Worm (Caenorhabditis elegans): Measurements from ENCODE around the gene T05D4.5.

The T05D4.5 gene

DNA sequence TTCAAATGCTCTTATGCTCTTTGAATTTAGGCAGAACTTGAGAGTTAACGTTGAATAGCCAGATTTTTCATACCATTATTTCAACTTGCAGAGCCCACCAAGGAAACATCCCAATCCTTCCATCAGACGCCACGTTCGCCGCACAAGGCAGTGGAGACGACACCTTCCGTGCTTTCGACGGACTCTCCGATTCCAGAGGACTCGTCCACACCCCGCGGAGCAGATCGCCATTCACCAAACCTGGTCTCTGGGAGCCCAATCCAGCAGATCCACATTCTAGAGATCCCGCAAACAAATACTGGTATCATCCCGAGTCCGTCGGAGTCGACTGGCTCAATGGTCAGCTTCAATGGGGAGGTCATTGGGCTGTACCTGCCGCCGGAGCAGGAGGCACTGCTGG is 562 bp upstream of the T05D4.5 start:
- no peak for TF ChIP-seq elt-4 (tag; optimal IDR thresholded peaks at IDR 0.05)

DNA sequence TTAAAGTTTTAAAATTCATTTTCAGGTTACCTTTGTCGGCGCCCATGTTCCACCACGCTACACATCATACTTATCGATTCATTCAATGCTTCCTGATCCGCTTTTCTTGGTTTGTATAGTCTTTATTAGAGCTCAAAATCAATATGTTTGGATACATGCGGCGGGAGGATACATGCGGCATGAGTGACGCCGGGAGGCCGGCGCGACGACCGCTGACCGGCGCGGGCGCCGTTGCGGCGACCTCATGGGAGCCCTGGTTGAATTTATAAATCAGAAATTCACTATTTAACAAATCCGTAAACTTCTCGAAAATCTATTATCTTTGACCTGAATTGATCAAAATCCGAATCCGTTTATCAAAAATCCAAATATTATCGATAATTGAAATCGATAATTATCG is 1.1 kb downstream of the T05D4.5 start:
- TF ChIP-seq hlh-30 (tag; optimal IDR thresholded peaks at IDR 0.05; ENCODE audit: insufficient read depth), result no peak
- TF ChIP-seq che-1 (tag; optimal IDR thresholded peaks at IDR 0.05), result no peak

DNA sequence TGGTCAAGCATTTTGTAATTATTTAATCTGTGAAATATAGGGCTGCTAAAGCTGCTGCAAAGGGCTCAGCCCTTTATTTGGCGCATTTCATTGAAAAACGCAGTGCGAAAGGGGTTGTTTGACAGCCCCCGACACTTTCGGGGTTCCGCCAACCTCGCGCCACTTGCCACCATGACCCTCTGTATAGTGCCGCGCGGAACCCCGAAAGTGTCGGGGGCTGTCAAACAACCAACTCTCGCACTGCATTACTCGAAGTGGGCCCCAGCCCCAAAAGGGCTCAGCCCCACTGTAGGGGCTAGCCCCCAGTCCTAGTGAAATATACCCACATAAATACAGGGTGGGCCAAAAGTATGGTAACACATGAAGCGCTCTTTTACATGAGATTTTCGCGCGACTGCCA is 19.6 kb downstream of the T05D4.5 start:
- TF ChIP-seq fax-1 (tag; optimal IDR thresholded peaks at IDR 0.05) (no peak), dve-1 (tag; optimal IDR thresholded peaks at IDR 0.05) (no peak), npax-4 (tag; optimal IDR thresholded peaks at IDR 0.05) (no peak), T23F11.4 (GFP tag; optimal IDR thresholded peaks at IDR 0.05) (no peak), eyg-1 (tag; optimal IDR thresholded peaks at IDR 0.05) (no peak), unc-3 (GFP tag; conservative IDR thresholded peaks at IDR 0.05) (no peak), unc-3 (tag; optimal IDR thresholded peaks at IDR 0.05) (no peak), ceh-34 (tag; optimal IDR thresholded peaks at IDR 0.05) (no peak), ceh-24 (tag; optimal IDR thresholded peaks at IDR 0.05) (no peak), ceh-14 (tag; optimal IDR thresholded peaks at IDR 0.05) (no peak), ceh-48 (tag; optimal IDR thresholded peaks at IDR 0.05) (no peak), odd-2 (tag; optimal IDR thresholded peaks at IDR 0.05) (no peak), sdc-2 (tag; optimal IDR thresholded peaks at IDR 0.05) (no peak), ceh-2 (tag; optimal IDR thresholded peaks at IDR 0.05) (no peak), gmeb-2 (tag; optimal IDR thresholded peaks at IDR 0.05) (no peak), pag-3 (tag; optimal IDR thresholded peaks at IDR 0.05; ENCODE audit: borderline replicate concordance) (no peak), tbx-7 (tag; optimal IDR thresholded peaks at IDR 0.05) (no peak), C38D4.7 (GFP tag; optimal IDR thresholded peaks at IDR 0.05) (no peak)

DNA sequence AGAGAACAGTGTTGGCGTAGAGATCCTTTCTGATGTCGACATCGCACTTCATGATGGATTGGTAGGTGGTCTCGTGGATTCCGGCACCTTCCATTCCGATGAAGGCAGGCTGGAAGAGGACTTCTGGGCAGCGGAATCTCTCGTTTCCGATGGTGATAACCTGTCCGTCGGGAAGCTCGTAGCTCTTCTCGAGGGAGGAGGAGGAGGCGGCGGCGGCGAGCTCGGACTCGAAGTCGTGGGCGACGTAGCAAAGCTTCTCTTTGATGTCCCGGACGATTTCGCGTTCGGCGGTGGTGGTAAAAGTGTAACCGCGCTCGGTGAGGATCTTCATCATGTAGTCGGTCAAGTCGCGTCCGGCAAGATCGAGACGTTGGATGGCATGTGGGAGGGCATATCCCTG is 24.2 kb downstream of the T05D4.5 start:
- TF ChIP-seq elt-4 (tag; optimal IDR thresholded peaks at IDR 0.05), result peak; percentile 48
- TF ChIP-seq lim-6 (tag; optimal IDR thresholded peaks at IDR 0.05), result no peak

DNA sequence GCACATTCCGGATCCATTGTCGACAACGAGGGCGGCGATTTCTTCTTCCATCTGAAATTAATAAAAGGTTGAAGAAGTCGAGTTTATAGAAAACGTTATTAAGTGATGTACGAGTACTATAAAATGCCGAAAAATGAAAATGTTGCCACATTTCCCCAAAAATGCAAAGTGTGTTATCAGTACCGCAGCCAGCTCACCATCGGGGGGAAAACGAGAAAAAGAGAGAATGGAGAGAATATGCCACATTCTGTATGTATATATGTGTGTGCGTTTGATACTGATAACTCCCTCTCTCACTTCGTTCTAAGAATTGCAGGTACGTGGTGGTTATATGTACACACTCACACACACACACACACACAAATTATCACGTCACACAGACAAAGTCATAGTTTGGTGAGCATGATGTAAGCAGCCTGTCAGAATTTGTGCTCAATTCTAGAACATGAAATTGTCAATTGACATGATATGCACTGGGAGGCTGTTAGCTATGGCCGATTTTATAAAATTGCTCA is 25.4 kb downstream of the T05D4.5 start, which contains the start of gene act-5:
TSS of gene act-5 (minus strand) at position 51 of the 515 bp plus-strand sequence.
- TF ChIP-seq unc-3 (GFP tag; conservative IDR thresholded peaks at IDR 0.05), result no peak
- TF ChIP-seq unc-3 (tag; optimal IDR thresholded peaks at IDR 0.05), result no peak
- peak; percentile 68 for TF ChIP-seq elt-2 (tag; optimal IDR thresholded peaks at IDR 0.05)
- TF ChIP-seq tbx-7 (tag; optimal IDR thresholded peaks at IDR 0.05), result no peak
- TF ChIP-seq ceh-22 (tag; optimal IDR thresholded peaks at IDR 0.05), result no peak
- TF ChIP-seq nfya-1 (tag; optimal IDR thresholded peaks at IDR 0.05), result no peak
- TF ChIP-seq dve-1 (tag; optimal IDR thresholded peaks at IDR 0.05), result peak; percentile 33

DNA sequence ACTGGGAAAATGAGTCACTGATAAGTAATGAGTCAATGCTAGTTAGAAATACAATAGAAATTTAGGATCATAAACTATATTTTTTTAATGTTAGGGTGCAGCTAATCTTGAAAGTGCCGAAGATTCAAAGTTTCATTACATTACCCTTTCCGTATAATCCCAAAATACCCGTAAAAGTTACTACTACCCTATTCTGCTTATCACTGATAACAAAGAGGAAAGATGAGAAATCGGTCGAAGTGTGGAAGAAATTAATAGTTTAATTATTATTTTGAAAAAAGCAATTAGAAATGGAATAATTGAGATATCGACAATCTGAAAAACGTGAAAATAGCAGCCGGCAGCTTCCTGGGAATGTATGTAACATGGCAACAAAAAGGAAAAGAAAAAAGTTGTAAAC is 26.2 kb downstream of the T05D4.5 start:
- TF ChIP-seq ceh-24 (tag; optimal IDR thresholded peaks at IDR 0.05) (no peak), pag-3 (tag; optimal IDR thresholded peaks at IDR 0.05; ENCODE audit: borderline replicate concordance) (no peak), zip-5 (tag; optimal IDR thresholded peaks at IDR 0.05) (no peak), F13H6.1 (tag; optimal IDR thresholded peaks at IDR 0.05) (no peak), hlh-6 (tag; optimal IDR thresholded peaks at IDR 0.05) (no peak), unc-55 (GFP tag; optimal IDR thresholded peaks at IDR 0.05) (no peak), hlh-8 (tag; optimal IDR thresholded peaks at IDR 0.05) (no peak), tbx-7 (tag; optimal IDR thresholded peaks at IDR 0.05) (no peak), tbx-2 (tag; optimal IDR thresholded peaks at IDR 0.05) (no peak), gmeb-2 (tag; optimal IDR thresholded peaks at IDR 0.05) (no peak), ceh-14 (tag; optimal IDR thresholded peaks at IDR 0.05) (no peak), K09A11.1 (tag; optimal IDR thresholded peaks at IDR 0.05; ENCODE audit: insufficient read depth) (no peak), ztf-16 (tag; optimal IDR thresholded peaks at IDR 0.05) (no peak), ceh-22 (tag; optimal IDR thresholded peaks at IDR 0.05) (no peak), C38D4.7 (GFP tag; optimal IDR thresholded peaks at IDR 0.05) (no peak), ceh-48 (tag; optimal IDR thresholded peaks at IDR 0.05) (no peak), unc-86 (tag; optimal IDR thresholded peaks at IDR 0.05) (no peak), ceh-18 (tag; optimal IDR thresholded peaks at IDR 0.05) (no peak), ceh-6 (GFP tag; optimal IDR thresholded peaks at IDR 0.05) (no peak)

All from whole organism, late embryonic.